Fruit fly (Drosophila melanogaster) whole organism, embryonic: ENCODE data around the gene CG14664.
A peak's percentile ranks its signal among the peaks of the same experiment; 100 is the strongest.

Experiments used
- Antp ChIP-seq: fragments of 200-800 bp; sonication (Bioruptor generic); optimal IDR thresholded peaks from 3 replicates; lab custom pipeline; 2016; ENCODE audit warnings: missing biosample characterization, missing genetic modification characterization
- Asciz ChIP-seq: fragments of 200-800 bp; sonication (Bioruptor generic); optimal IDR thresholded peaks from 2 replicates; lab custom pipeline; 2017; ENCODE audit warnings: missing biosample characterization, mild to moderate bottlenecking, missing genetic modification characterization, missing genetic modification reagents
- BtbVII ChIP-seq: fragments of 200-800 bp; sonication (Bioruptor generic); optimal IDR thresholded peaks from 3 replicates; lab custom pipeline; 2017; ENCODE audit warnings: missing biosample characterization, mild to moderate bottlenecking, missing genetic modification characterization
- CG10209 ChIP-seq: fragments of 200-800 bp; sonication (Bioruptor generic); optimal IDR thresholded peaks from 3 replicates; lab custom pipeline; 2017; ENCODE audit warnings: missing biosample characterization, mild to moderate bottlenecking, missing genetic modification characterization, missing genetic modification reagents
- CG10543 ChIP-seq: fragments of 200-800 bp; sonication (Bioruptor generic); optimal IDR thresholded peaks from 3 replicates; lab custom pipeline; 2017; ENCODE audit warnings: missing biosample characterization, mild to moderate bottlenecking, missing genetic modification characterization, moderate library complexity
- CG11398 ChIP-seq: fragments of 200-800 bp; sonication (Bioruptor generic); optimal IDR thresholded peaks from 2 replicates; lab custom pipeline; 2016; ENCODE audit warnings: missing biosample characterization, missing genetic modification characterization
- CG16863 ChIP-seq: fragments of 200-800 bp; sonication (Bioruptor generic); optimal IDR thresholded peaks from 3 replicates; lab custom pipeline; 2016; ENCODE audit warnings: missing biosample characterization, missing genetic modification characterization
- CG17829 ChIP-seq: fragments of 200-800 bp; optimal IDR thresholded peaks from 2 replicates; lab custom pipeline; 2019; ENCODE audit warnings: missing biosample characterization, mild to moderate bottlenecking, missing genetic modification characterization, moderate library complexity
- CG2120 ChIP-seq: fragments of 200-800 bp; sonication (Bioruptor generic); optimal IDR thresholded peaks from 3 replicates; lab custom pipeline; 2016; ENCODE audit warnings: missing biosample characterization, missing genetic modification characterization
- CG3163 ChIP-seq: fragments of 200-800 bp; sonication (Bioruptor generic); optimal IDR thresholded peaks from 3 replicates; lab custom pipeline; 2016; ENCODE audit warnings: missing biosample characterization, missing genetic modification characterization
- CG32532 ChIP-seq: fragments of 200-800 bp; sonication (Bioruptor generic); IDR thresholded peaks from 2 replicates; pipeline ENCODE4 v1.3.6; 2022; ENCODE audit warnings: missing biosample characterization, missing genetic modification characterization
- CG32772 ChIP-seq: fragments of 200-800 bp; sonication (Bioruptor generic); IDR thresholded peaks from 2 replicates; pipeline ENCODE4 v1.3.6; 2022; ENCODE audit warnings: missing biosample characterization, missing genetic modification characterization
- CG4282 ChIP-seq: fragments of 200-800 bp; sonication (Bioruptor generic); optimal IDR thresholded peaks from 2 replicates; lab custom pipeline; 2016; ENCODE audit warnings: missing biosample characterization, missing genetic modification characterization
- CG4328 ChIP-seq: fragments of 200-800 bp; sonication (Bioruptor generic); optimal IDR thresholded peaks from 3 replicates; lab custom pipeline; 2017; ENCODE audit warnings: missing biosample characterization, missing genetic modification reagents, missing genetic modification characterization
- CG4617 ChIP-seq: fragments of 200-800 bp; sonication (Bioruptor generic); optimal IDR thresholded peaks from 3 replicates; lab custom pipeline; 2016; ENCODE audit warnings: missing biosample characterization, missing genetic modification characterization, borderline replicate concordance
- CG6272 ChIP-seq: fragments of 200-800 bp; sonication (Bioruptor generic); IDR thresholded peaks from 2 replicates; pipeline ENCODE4 v1.3.6; 2022; ENCODE audit warnings: missing biosample characterization, missing genetic modification characterization
- CG6683 ChIP-seq: fragments of 200-800 bp; sonication (Bioruptor generic); optimal IDR thresholded peaks from 2 replicates; lab custom pipeline; 2017; ENCODE audit warnings: missing biosample characterization, mild to moderate bottlenecking, missing genetic modification characterization, missing genetic modification reagents
- CG7556 ChIP-seq: fragments of 200-800 bp; sonication (Bioruptor generic); optimal IDR thresholded peaks from 2 replicates; lab custom pipeline; 2017; ENCODE audit warnings: missing biosample characterization, mild to moderate bottlenecking, missing genetic modification characterization
- CG8359 ChIP-seq: fragments of 200-800 bp; sonication (Bioruptor generic); optimal IDR thresholded peaks from 2 replicates; lab custom pipeline; 2017; ENCODE audit warnings: missing biosample characterization, mild to moderate bottlenecking, missing genetic modification characterization, borderline replicate concordance
- CG9932 ChIP-seq: fragments of 200-800 bp; sonication (Bioruptor generic); IDR thresholded peaks from 2 replicates; pipeline ENCODE4 v1.3.6; 2022; ENCODE audit warnings: missing biosample characterization, missing genetic modification characterization
- Dip3 ChIP-seq: fragments of 200-800 bp; sonication (Bioruptor generic); optimal IDR thresholded peaks from 3 replicates; lab custom pipeline; 2016; ENCODE audit warnings: missing biosample characterization, missing genetic modification characterization
- Dll ChIP-seq: fragments of 200-800 bp; sonication (Bioruptor generic); IDR thresholded peaks from 4 replicates; pipeline ENCODE4 v1.3.6; 2022; ENCODE audit warnings: missing biosample characterization, missing genetic modification characterization; ENCODE audit not compliant: partially characterized antibody
- Gug ChIP-seq: fragments of 200-800 bp; sonication (Bioruptor generic); IDR thresholded peaks from 4 replicates; pipeline ENCODE4 v1.3.6; 2022; ENCODE audit warnings: missing biosample characterization, missing genetic modification characterization
- Jarid2 ChIP-seq: fragments of 200-800 bp; sonication (Bioruptor generic); optimal IDR thresholded peaks from 3 replicates; lab custom pipeline; 2017; ENCODE audit warnings: mild to moderate bottlenecking, missing biosample characterization, missing genetic modification reagents, missing genetic modification characterization
- Lpt ChIP-seq: fragments of >200 bp; optimal IDR thresholded peaks from 2 replicates; lab custom pipeline; 2018; ENCODE audit warnings: missing biosample characterization, missing genetic modification characterization
- NC2β ChIP-seq: fragments of 200-800 bp; sonication (Bioruptor generic); optimal IDR thresholded peaks from 2 replicates; lab custom pipeline; 2016; ENCODE audit warnings: missing biosample characterization, missing genetic modification characterization
- Poxn ChIP-seq: fragments of 200-800 bp; sonication (Bioruptor generic); IDR thresholded peaks from 2 replicates; pipeline ENCODE4 v1.3.6; 2022; ENCODE audit warnings: missing biosample characterization, missing genetic modification characterization
- Stat92E ChIP-seq, 3 experiments: fragments of >200 bp in 2 of 3; fragments of 200-800 bp in 1 of 3; sonication (Bioruptor generic) in 1 of 3; optimal IDR thresholded peaks; 2 replicates each; lab custom pipeline; 2017 to 2019; ENCODE audit warnings: missing biosample characterization in 3 of 3, missing genetic modification characterization in 3 of 3, mild to moderate bottlenecking in 1 of 3, moderate library complexity in 1 of 3
- Usf ChIP-seq: fragments of 200-800 bp; sonication (Bioruptor generic); optimal IDR thresholded peaks from 2 replicates; lab custom pipeline; 2017; ENCODE audit warnings: missing genotype, missing biosample characterization, missing genetic modification characterization
- bcd ChIP-seq: fragments of 200-800 bp; sonication (Bioruptor generic); optimal IDR thresholded peaks from 2 replicates; lab custom pipeline; 2017; ENCODE audit warnings: missing biosample characterization, mild to moderate bottlenecking, missing genetic modification characterization
- btn ChIP-seq: fragments of 200-800 bp; sonication (Bioruptor generic); optimal IDR thresholded peaks from 2 replicates; lab custom pipeline; 2016; ENCODE audit warnings: missing biosample characterization, missing genetic modification characterization
- cad ChIP-seq: fragments of >200 bp; optimal IDR thresholded peaks from 2 replicates; lab custom pipeline; 2017; ENCODE audit warnings: missing biosample characterization, missing genetic modification characterization
- cwo ChIP-seq: fragments of 200-800 bp; sonication (Bioruptor generic); optimal IDR thresholded peaks from 3 replicates; lab custom pipeline; 2017; ENCODE audit warnings: missing biosample characterization, missing genetic modification characterization, mild to moderate bottlenecking, moderate library complexity, missing genetic modification reagents
- dysf ChIP-seq: fragments of 200-800 bp; sonication (Bioruptor generic); IDR thresholded peaks from 3 replicates; pipeline ENCODE4 v1.3.6; 2022; ENCODE audit warnings: missing biosample characterization, missing genetic modification characterization
- ewg ChIP-seq: fragments of 200-800 bp; sonication (Bioruptor generic); optimal IDR thresholded peaks from 3 replicates; lab custom pipeline; 2017; ENCODE audit warnings: mild to moderate bottlenecking, missing biosample characterization, missing genetic modification reagents, missing genetic modification characterization
- eyg ChIP-seq: fragments of 200-800 bp; sonication (Bioruptor generic); optimal IDR thresholded peaks from 3 replicates; lab custom pipeline; 2016; ENCODE audit warnings: missing biosample characterization, missing genetic modification characterization
- insv ChIP-seq, 2 experiments: fragments of 200-800 bp; sonication (Bioruptor generic); optimal IDR thresholded peaks; 3 replicates each; lab custom pipeline; 2016 to 2018; ENCODE audit warnings: missing biosample characterization in 2 of 2, missing genetic modification characterization in 2 of 2
- kni ChIP-seq: fragments of 200-800 bp; sonication (Bioruptor generic); optimal IDR thresholded peaks from 3 replicates; lab custom pipeline; 2017; ENCODE audit warnings: mild to moderate bottlenecking, missing biosample characterization, missing genetic modification reagents, missing genetic modification characterization
- luna ChIP-seq: fragments of 200-800 bp; sonication (Bioruptor generic); optimal IDR thresholded peaks from 2 replicates; lab custom pipeline; 2016; ENCODE audit warnings: missing biosample characterization, missing genetic modification characterization
- mirr ChIP-seq: fragments of 200-800 bp; sonication (Bioruptor generic); optimal IDR thresholded peaks from 3 replicates; lab custom pipeline; 2018; ENCODE audit warnings: missing biosample characterization, mild to moderate bottlenecking, missing genetic modification characterization
- otp ChIP-seq: fragments of 200-800 bp; sonication (Bioruptor generic); IDR thresholded peaks from 3 replicates; pipeline ENCODE4, ENCODE4 v1.3.6; 2022; ENCODE audit warnings: missing biosample characterization, missing genetic modification characterization
- sd ChIP-seq: fragments of 200-800 bp; sonication (Bioruptor generic); optimal IDR thresholded peaks from 3 replicates; lab custom pipeline; 2018; ENCODE audit warnings: missing biosample characterization, mild to moderate bottlenecking, missing genetic modification characterization, moderate library complexity
- slou ChIP-seq: fragments of 200-800 bp; sonication (Bioruptor generic); optimal IDR thresholded peaks from 3 replicates; lab custom pipeline; 2016; ENCODE audit warnings: missing biosample characterization, missing genetic modification characterization
- ssp ChIP-seq: fragments of 200-800 bp; sonication (Bioruptor generic); IDR thresholded peaks from 2 replicates; pipeline ENCODE4 v1.3.6; 2022; ENCODE audit warnings: missing biosample characterization, missing genetic modification characterization
- sug ChIP-seq: fragments of 200-800 bp; optimal IDR thresholded peaks from 2 replicates; lab custom pipeline; 2019; ENCODE audit warnings: missing biosample characterization, mild to moderate bottlenecking, missing genetic modification characterization, moderate library complexity
- tin ChIP-seq: fragments of 200-800 bp; sonication (Bioruptor generic); optimal IDR thresholded peaks from 3 replicates; lab custom pipeline; 2016; ENCODE audit warnings: missing biosample characterization, missing genetic modification characterization
- tio ChIP-seq: fragments of 200-800 bp; sonication (Bioruptor generic); optimal IDR thresholded peaks from 2 replicates; lab custom pipeline; 2017; ENCODE audit warnings: missing biosample characterization, missing genetic modification characterization, inconsistent platforms
- trem ChIP-seq: fragments of 200-800 bp; optimal IDR thresholded peaks from 3 replicates; lab custom pipeline; 2019; ENCODE audit warnings: missing biosample characterization, mild to moderate bottlenecking, missing genetic modification characterization, moderate library complexity
- unpg ChIP-seq: fragments of 200-800 bp; sonication (Bioruptor generic); optimal IDR thresholded peaks from 3 replicates; lab custom pipeline; 2018; ENCODE audit warnings: missing biosample characterization, mild to moderate bottlenecking, missing genetic modification characterization, moderate library complexity
- wdn ChIP-seq: fragments of 200-800 bp; sonication (Bioruptor generic); IDR thresholded peaks from 2 replicates; pipeline ENCODE4 v1.3.6; 2022; ENCODE audit warnings: missing biosample characterization, missing genetic modification characterization
- z ChIP-seq: fragments of 200-800 bp; sonication (Bioruptor generic); IDR thresholded peaks from 3 replicates; pipeline ENCODE4 v1.3.6; 2022; ENCODE audit warnings: missing biosample characterization, missing genetic modification characterization

Gene CG14664

dm6 chr3R:5217278-5217714 is 6.6 kb upstream of the CG14664 start, which contains the start of gene cno (continued):
- TF ChIP-seq CG11398 (GFP tag; lab: Kevin White, UChicago): peak; percentile 9
- no peak for TF ChIP-seq tin (GFP tag; lab: Kevin White, UChicago)
- TF ChIP-seq Gug: no peak
- TF ChIP-seq btn (GFP tag; lab: Kevin White, UChicago): no peak
- peak; percentile 72 for TF ChIP-seq trem (tag; lab: Kevin White, UChicago)
- TF ChIP-seq CG17829 (tag; lab: Kevin White, UChicago): peak; percentile 61
- peak; percentile 18 for TF ChIP-seq BtbVII (GFP tag; lab: Kevin White, UChicago)
- TF ChIP-seq CG32532 (GFP tag; lab: Robert Waterston, UW): 0 out of 2 replicates have a peak, but pooled peaks have one; percentile 29
- no peak for TF ChIP-seq cad (GFP tag; lab: Kevin White, UChicago)
- no peak for TF ChIP-seq Asciz (GFP tag; lab: Kevin White, UChicago)
- no peak for TF ChIP-seq CG32772 (GFP tag; lab: Robert Waterston, UW)
- TF ChIP-seq slou (GFP tag; lab: Kevin White, UChicago): no peak
- TF ChIP-seq Poxn (GFP tag; lab: Robert Waterston, UW): no peak
- no peak for TF ChIP-seq CG4617 (GFP tag; lab: Kevin White, UChicago)
- TF ChIP-seq CG3163 (GFP tag; lab: Kevin White, UChicago): peak; percentile 7
- no peak for TF ChIP-seq z (GFP tag; lab: Robert Waterston, UW)
- TF ChIP-seq CG6272 (GFP tag; lab: Robert Waterston, UW): no peak
- TF ChIP-seq cwo (GFP tag; lab: Kevin White, UChicago): no peak
- no peak for TF ChIP-seq ssp (GFP tag; lab: Robert Waterston, UW)
- TF ChIP-seq luna (GFP tag; lab: Kevin White, UChicago): no peak
- TF ChIP-seq dysf (GFP tag; lab: Robert Waterston, UW): no peak
- TF ChIP-seq Usf: no peak
- TF ChIP-seq Dip3: peak; percentile 30
- TF ChIP-seq Jarid2: peak; percentile 91
- peak; percentile 7 for TF ChIP-seq CG8359 (GFP tag; lab: Kevin White, UChicago)
- TF ChIP-seq Dll: no peak
- no peak for TF ChIP-seq sd (tag; lab: Kevin White, UChicago)
- no peak for TF ChIP-seq kni (GFP tag; lab: Kevin White, UChicago)
- TF ChIP-seq NC2β (GFP tag; lab: Kevin White, UChicago): no peak
- TF ChIP-seq CG4328 (GFP tag; lab: Kevin White, UChicago): no peak
- TF ChIP-seq Stat92E (GFP tag; optimal IDR thresholded peaks at IDR 0.05; lab: Kevin White, UChicago): peak in 1 of 3 experiments; percentile 76
- no peak for TF ChIP-seq mirr (GFP tag; lab: Kevin White, UChicago)
- TF ChIP-seq CG7556 (GFP tag; lab: Kevin White, UChicago): no peak
- no peak for TF ChIP-seq unpg
- no peak for TF ChIP-seq otp (GFP tag; lab: Robert Waterston, UW)
- no peak for TF ChIP-seq eyg (GFP tag; lab: Kevin White, UChicago)
- TF ChIP-seq CG10543 (GFP tag; lab: Kevin White, UChicago): peak; percentile 33
- TF ChIP-seq CG16863: no peak
- peak; percentile 10 for TF ChIP-seq sug (tag; lab: Kevin White, UChicago)
- no peak for TF ChIP-seq CG10209
- peak; percentile 80 for TF ChIP-seq ewg
- TF ChIP-seq tio (GFP tag; lab: Kevin White, UChicago): no peak
- TF ChIP-seq Antp (GFP tag; lab: Kevin White, UChicago): no peak
- TF ChIP-seq CG9932: peak; percentile 32; the same call in 1 of the 2 replicates
- TF ChIP-seq CG4282 (GFP tag; lab: Kevin White, UChicago): no peak
- TF ChIP-seq bcd (GFP tag; lab: Kevin White, UChicago): peak; percentile 2
- TF ChIP-seq Lpt: no peak
- no peak for TF ChIP-seq CG2120
- TF ChIP-seq wdn (GFP tag; lab: Robert Waterston, UW): no peak
- peak in 1 of 2 experiments; percentile 8 for TF ChIP-seq insv (GFP tag; optimal IDR thresholded peaks at IDR 0.05; lab: Kevin White, UChicago)
- no peak for TF ChIP-seq CG6683 (GFP tag; lab: Kevin White, UChicago)
